Fruit fly (Drosophila melanogaster) S2 (cell line): ENCODE measurements around the gene ATPsynCF6.

Source experiments
- CG8478 ChIP-seq: fragments of >200 bp; optimal IDR thresholded peaks from 2 replicates; lab custom pipeline; 2018
- CTCF ChIP-seq, 2 experiments: fragments of >200 bp; optimal IDR thresholded peaks; 2 replicates each; lab custom pipeline; 2018

DNA sequence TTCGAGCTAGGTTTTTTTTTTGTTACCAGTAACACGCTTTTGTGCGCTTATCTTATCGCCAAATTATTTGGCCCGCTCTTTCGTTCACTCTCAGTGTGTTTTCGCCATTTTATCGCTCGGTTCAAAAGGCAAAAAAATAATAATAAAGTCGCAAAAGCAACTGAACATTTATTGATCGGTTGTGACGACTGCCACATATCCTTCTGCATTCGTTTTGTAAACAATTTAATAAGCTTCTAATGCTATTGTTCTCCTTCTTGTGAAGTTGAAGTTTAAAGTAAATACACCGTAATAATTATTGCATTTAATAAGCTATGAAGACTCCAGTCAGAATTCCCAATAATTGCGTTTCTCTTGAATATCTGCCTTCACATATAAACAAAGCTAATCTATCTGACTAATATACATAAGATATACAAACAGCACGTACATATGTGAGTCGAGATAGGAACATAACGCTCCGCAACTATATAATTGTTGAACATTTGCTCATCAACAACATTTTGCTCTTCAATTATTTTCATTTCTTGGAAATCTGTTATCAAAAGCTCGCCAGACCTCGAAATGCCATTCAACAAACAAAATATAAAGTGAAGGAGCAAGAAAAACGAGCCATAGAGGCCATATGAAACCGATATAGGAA, 18.6 kb downstream of the ATPsynCF6 start:
- no peak for TF ChIP-seq CG8478 (lab: Kevin White, UChicago)
- TF ChIP-seq CTCF (optimal IDR thresholded peaks at IDR 0.05; lab: Kevin White, UChicago) = no peak
